Worm (Caenorhabditis elegans): Measurements from ENCODE around the gene xbx-3.

- no peak for TF ChIP-seq blmp-1 (tag; optimal IDR thresholded peaks at IDR 0.05)
- TF ChIP-seq mep-1 (tag; optimal IDR thresholded peaks at IDR 0.05), result no peak
- no peak for TF ChIP-seq unc-62 (GFP tag; optimal IDR thresholded peaks at IDR 0.05)
- no peak for TF ChIP-seq lsy-2 (tag; optimal IDR thresholded peaks at IDR 0.05)
- TF ChIP-seq elt-3 (tag; optimal IDR thresholded peaks at IDR 0.05), result no peak
- no peak for TF ChIP-seq nhr-28 (tag; optimal IDR thresholded peaks at IDR 0.05)
- no peak for TF ChIP-seq snpc-4 (tag; optimal IDR thresholded peaks at IDR 0.05)
- TF ChIP-seq mls-2 (tag; optimal IDR thresholded peaks at IDR 0.05), result no peak
- no peak for TF ChIP-seq tbx-8 (GFP tag; optimal IDR thresholded peaks at IDR 0.05)
- TF ChIP-seq nhr-76 (tag; optimal IDR thresholded peaks at IDR 0.05), result no peak
Measured at ce11 chrIII:10049682-10050081, 13.9 kb downstream of the xbx-3 start, which contains the start of gene T16G12.1.

All from whole organism, mixed stage, embryonic.